Worm (Caenorhabditis elegans) whole organism, young adult: ENCODE results near the gene Y41D4A.3.
A peak's percentile ranks its signal among the peaks of the same experiment; 100 is the strongest.

Source experiments
- C17E4.6 ChIP-seq: fragments of 200-800 bp; sonication (Bioruptor generic); IDR thresholded peaks from 2 replicates; pipeline ENCODE4 v1.3.6; 2022; ENCODE audit warnings: missing genetic modification reagents, missing genetic modification characterization, missing compliant biosample characterization
- D2030.7 ChIP-seq: fragments of 200-800 bp; sonication (Bioruptor generic); IDR thresholded peaks from 2 replicates; pipeline ENCODE4 v1.3.6; 2022; ENCODE audit warnings: missing genetic modification reagents, missing genetic modification characterization, missing compliant biosample characterization
- F10E7.11 ChIP-seq: sonication (generic microtip); optimal IDR thresholded peaks from 2 replicates; lab custom pipeline; 2017; ENCODE audit warnings: mild to moderate bottlenecking, missing genetic modification characterization, moderate library complexity, missing compliant biosample characterization
- F22D6.2 ChIP-seq: sonication (generic microtip); optimal IDR thresholded peaks from 2 replicates; lab custom pipeline; 2016; ENCODE audit warnings: mild to moderate bottlenecking, missing genetic modification characterization, missing compliant biosample characterization
- F39B2.1 ChIP-seq: fragments of 200-800 bp; sonication (Bioruptor generic); IDR thresholded peaks from 2 replicates; pipeline ENCODE4 v1.3.6; 2022; ENCODE audit warnings: missing genetic modification reagents, missing genetic modification characterization, missing compliant biosample characterization
- F49E8.2 ChIP-seq: sonication (generic microtip); optimal IDR thresholded peaks from 3 replicates; lab custom pipeline; 2017; ENCODE audit warnings: missing genetic modification characterization, mild to moderate bottlenecking, missing compliant biosample characterization, antibody characterized with exemption, moderate library complexity; ENCODE audit not compliant: insufficient read depth
- F52B5.7 ChIP-seq: sonication (generic microtip); optimal IDR thresholded peaks from 2 replicates; lab custom pipeline; 2016; ENCODE audit warnings: mild to moderate bottlenecking, missing genetic modification characterization, missing compliant biosample characterization
- F55B11.4 ChIP-seq: sonication (generic microtip); optimal IDR thresholded peaks from 2 replicates; lab custom pipeline; 2016; ENCODE audit warnings: missing compliant biosample characterization, missing genetic modification characterization, borderline replicate concordance; ENCODE audit not compliant: insufficient read depth
- F57A8.1 ChIP-seq: fragments of 200-800 bp; sonication (Bioruptor generic); optimal IDR thresholded peaks from 2 replicates; lab custom pipeline; 2018; ENCODE audit warnings: mild to moderate bottlenecking, missing genetic modification characterization, moderate library complexity, missing compliant biosample characterization
- F57C9.4 ChIP-seq: sonication (generic microtip); optimal IDR thresholded peaks from 2 replicates; lab custom pipeline; 2017; ENCODE audit warnings: mild to moderate bottlenecking, missing genetic modification characterization, missing compliant biosample characterization
- Y53G8AR.9 ChIP-seq: fragments of 200-800 bp; sonication (Bioruptor generic); conservative IDR thresholded peaks from 2 replicates; pipeline ENCODE4 v1.3.6; 2022; ENCODE audit warnings: missing genetic modification reagents, missing genetic modification characterization, missing compliant biosample characterization
- aptf-3 ChIP-seq: fragments of 200-800 bp; sonication (Bioruptor generic); IDR thresholded peaks from 2 replicates; pipeline ENCODE4 v1.3.6; 2022; ENCODE audit warnings: missing genetic modification characterization, missing compliant biosample characterization
- athp-1 ChIP-seq: sonication (generic microtip); optimal IDR thresholded peaks from 2 replicates; lab custom pipeline; 2017; ENCODE audit warnings: mild to moderate bottlenecking, missing genetic modification characterization, missing compliant biosample characterization
- attf-6 ChIP-seq: fragments of 200-800 bp; sonication (Bioruptor generic); IDR thresholded peaks from 2 replicates; pipeline ENCODE4 v1.3.6; 2022; ENCODE audit warnings: missing genetic modification reagents, missing genetic modification characterization, missing compliant biosample characterization
- bed-2 ChIP-seq: fragments of 200-800 bp; sonication (Bioruptor generic); IDR thresholded peaks from 2 replicates; pipeline ENCODE4 v1.3.6; 2022; ENCODE audit warnings: missing genetic modification reagents, missing genetic modification characterization, missing compliant biosample characterization
- cebp-2 ChIP-seq: fragments of 200-800 bp; sonication (Bioruptor generic); IDR thresholded peaks from 2 replicates; pipeline ENCODE4 v1.3.6; 2022; ENCODE audit warnings: missing genetic modification characterization, missing compliant biosample characterization
- ceh-91 ChIP-seq: fragments of 200-800 bp; sonication (Bioruptor generic); IDR thresholded peaks from 2 replicates; pipeline ENCODE4 v1.3.6; 2022; ENCODE audit warnings: missing genetic modification reagents, missing genetic modification characterization, missing compliant biosample characterization
- die-1 ChIP-seq: sonication (generic microtip); optimal IDR thresholded peaks from 2 replicates; lab custom pipeline; 2016; ENCODE audit warnings: missing genotype, mild to moderate bottlenecking, missing genetic modification characterization, missing compliant biosample characterization
- dox-1 ChIP-seq: fragments of 200-800 bp; sonication (Bioruptor generic); IDR thresholded peaks from 2 replicates; pipeline ENCODE4 v1.3.6; 2022; ENCODE audit warnings: missing genetic modification reagents, missing genetic modification characterization, missing compliant biosample characterization
- dpff-1 ChIP-seq: sonication (generic microtip); optimal IDR thresholded peaks from 2 replicates; lab custom pipeline; 2017; ENCODE audit warnings: mild to moderate bottlenecking, missing genetic modification characterization, missing compliant biosample characterization
- egrh-3 ChIP-seq: fragments of 200-800 bp; sonication (Bioruptor generic); IDR thresholded peaks from 2 replicates; pipeline ENCODE4 v1.3.6; 2022; ENCODE audit warnings: missing genetic modification reagents, missing genetic modification characterization, missing compliant biosample characterization
- hlh-26 ChIP-seq: fragments of 200-800 bp; sonication (Bioruptor generic); conservative IDR thresholded peaks from 2 replicates; pipeline ENCODE4 v1.3.6; 2022; ENCODE audit warnings: missing genetic modification reagents, missing genetic modification characterization, missing compliant biosample characterization
- hsf-1 ChIP-seq: fragments of 200-800 bp; sonication (Bioruptor generic); IDR thresholded peaks from 2 replicates; pipeline ENCODE4 v1.3.6; 2022; ENCODE audit warnings: missing genetic modification reagents, missing genetic modification characterization, missing compliant biosample characterization
- lin-26 ChIP-seq: fragments of 200-800 bp; sonication (Bioruptor generic); IDR thresholded peaks from 2 replicates; pipeline ENCODE4 v1.3.6; 2022; ENCODE audit warnings: missing genetic modification reagents, missing genetic modification characterization, missing compliant biosample characterization
- lin-40 ChIP-seq: sonication (generic microtip); optimal IDR thresholded peaks from 2 replicates; lab custom pipeline; 2016; ENCODE audit warnings: missing genetic modification characterization, mild to moderate bottlenecking, missing compliant biosample characterization, missing genotype, missing genetic modification reagents
- madf-3 ChIP-seq: fragments of 200-800 bp; sonication (Bioruptor generic); IDR thresholded peaks from 2 replicates; pipeline ENCODE4 v1.3.6; 2022; ENCODE audit warnings: missing genetic modification reagents, missing genetic modification characterization, missing compliant biosample characterization
- nfya-1 ChIP-seq: sonication (generic microtip); optimal IDR thresholded peaks from 2 replicates; lab custom pipeline; 2017; ENCODE audit warnings: antibody characterized with exemption, missing compliant biosample characterization, missing genetic modification characterization, borderline replicate concordance; ENCODE audit not compliant: insufficient read depth
- nfyb-1 ChIP-seq: fragments of 200-800 bp; sonication (Bioruptor generic); IDR thresholded peaks from 2 replicates; pipeline ENCODE4 v1.3.6; 2022; ENCODE audit warnings: missing genetic modification reagents, missing genetic modification characterization, missing compliant biosample characterization
- nhr-120 ChIP-seq: fragments of 200-800 bp; sonication (Bioruptor generic); IDR thresholded peaks from 2 replicates; pipeline ENCODE4 v1.3.6; 2022; ENCODE audit warnings: missing genetic modification characterization, missing compliant biosample characterization
- nhr-80 ChIP-seq: sonication (generic microtip); optimal IDR thresholded peaks from 2 replicates; lab custom pipeline; 2016; ENCODE audit warnings: missing genetic modification characterization, missing compliant biosample characterization
- pbrm-1 ChIP-seq: fragments of 200-800 bp; sonication (Bioruptor generic); IDR thresholded peaks from 2 replicates; pipeline ENCODE4 v1.3.6; 2022; ENCODE audit warnings: missing genetic modification reagents, missing genetic modification characterization, missing compliant biosample characterization
- snpc-1.1 ChIP-seq: sonication (generic microtip); optimal IDR thresholded peaks from 2 replicates; lab custom pipeline; 2017; ENCODE audit warnings: missing genetic modification characterization, mild to moderate bottlenecking, missing compliant biosample characterization, antibody characterized with exemption, moderate library complexity, missing genotype, missing genetic modification reagents; ENCODE audit not compliant: insufficient read depth
- snpc-1.3 ChIP-seq: sonication (generic microtip); optimal IDR thresholded peaks from 2 replicates; lab custom pipeline; 2017; ENCODE audit warnings: missing genetic modification characterization, mild to moderate bottlenecking, missing compliant biosample characterization, antibody characterized with exemption, moderate library complexity, missing genotype, missing genetic modification reagents; ENCODE audit not compliant: insufficient read depth
- snpc-4 ChIP-seq, 5 experiments: fragments of 150-350 bp in 1 of 5; sonication (generic microtip) in 4 of 5; optimal IDR thresholded peaks; 2 replicates each; lab custom pipeline; 2014 to 2018; ENCODE audit warnings: missing genetic modification characterization in 5 of 5, missing biosample characterization in 3 of 5, antibody characterized with exemption in 2 of 5, mild to moderate bottlenecking in 2 of 5, missing compliant biosample characterization in 2 of 5, missing genotype in 2 of 5, moderate library complexity in 2 of 5, missing genetic modification reagents in 1 of 5
- sptf-2 ChIP-seq: fragments of 200-800 bp; sonication (Bioruptor generic); optimal IDR thresholded peaks from 2 replicates; lab custom pipeline; 2018; ENCODE audit warnings: mild to moderate bottlenecking, missing genetic modification characterization, missing compliant biosample characterization
- tbp1 ChIP-seq: fragments of 200-800 bp; sonication (Bioruptor generic); optimal IDR thresholded peaks from 2 replicates; lab custom pipeline; 2018; ENCODE audit warnings: mild to moderate bottlenecking, missing genetic modification characterization, missing compliant biosample characterization
- tlf-1 ChIP-seq: fragments of 200-800 bp; sonication (Bioruptor generic); optimal IDR thresholded peaks from 2 replicates; lab custom pipeline; 2018; ENCODE audit warnings: mild to moderate bottlenecking, missing genetic modification characterization, missing compliant biosample characterization
- zfh-2 ChIP-seq: fragments of 200-800 bp; sonication (Bioruptor generic); conservative IDR thresholded peaks from 2 replicates; pipeline ENCODE4 v1.3.6; 2022; ENCODE audit warnings: missing genetic modification reagents, missing genetic modification characterization, missing compliant biosample characterization
- ztf-25 ChIP-seq: fragments of 200-800 bp; sonication (Bioruptor generic); IDR thresholded peaks from 2 replicates; pipeline ENCODE4 v1.3.6; 2022; ENCODE audit warnings: missing genetic modification reagents, missing genetic modification characterization, missing compliant biosample characterization

Gene Y41D4A.3

DNA sequence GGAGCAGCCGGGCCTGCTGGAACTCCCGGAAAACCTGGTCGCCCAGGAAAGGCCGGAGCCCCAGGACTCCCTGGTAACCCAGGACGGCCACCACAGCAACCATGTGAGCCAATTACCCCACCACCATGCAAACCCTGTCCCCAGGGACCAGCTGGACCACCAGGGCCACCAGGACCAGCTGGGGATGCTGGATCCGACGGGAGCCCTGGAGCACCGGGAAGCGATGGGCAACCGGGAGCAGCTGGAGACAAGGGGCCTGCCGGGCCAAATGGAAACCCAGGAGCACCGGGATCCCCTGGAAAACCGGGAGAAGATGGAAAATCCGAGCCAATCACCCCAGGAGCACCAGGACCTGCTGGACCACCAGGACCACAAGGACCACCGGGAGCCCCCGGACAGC lies 15.5 kb downstream of the Y41D4A.3 start (continued):
- TF ChIP-seq nfyb-1 (GFP tag; lab: Robert Waterston, UW) (no peak), snpc-1.1 (tag; lab: Kevin White, UChicago) (no peak), dpff-1 (no peak), nfya-1 (tag; lab: Kevin White, UChicago) (no peak), egrh-3 (GFP tag; lab: Robert Waterston, UW) (peak; percentile 96), aptf-3 (GFP tag; lab: Robert Waterston, UW) (0 out of 2 replicates have a peak, but pooled peaks have one; percentile 57), attf-6 (GFP tag; lab: Robert Waterston, UW) (no peak), lin-40 (no peak), lin-26 (GFP tag; lab: Robert Waterston, UW) (0 out of 2 replicates have a peak, but pooled peaks have one; percentile 20), bed-2 (GFP tag; lab: Robert Waterston, UW) (no peak), zfh-2 (peak; percentile 96)

DNA sequence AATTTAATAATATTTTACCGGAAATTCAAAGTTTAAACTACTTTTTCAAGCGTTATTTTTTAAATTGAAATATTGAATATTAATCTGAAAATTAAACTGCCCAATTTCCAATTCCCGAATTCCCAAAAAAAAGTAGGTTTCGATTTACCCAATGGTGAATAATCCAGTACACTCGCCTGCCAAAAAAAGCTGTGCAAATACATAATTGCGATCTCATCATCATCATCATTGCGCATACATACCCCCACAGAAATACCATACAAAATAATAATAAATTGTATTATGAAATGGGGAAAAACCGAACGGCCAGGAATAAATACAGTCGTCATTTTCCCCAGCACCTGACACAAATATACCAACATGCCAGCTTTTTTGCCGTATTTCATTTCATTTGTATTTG lies 18.3 kb downstream of the Y41D4A.3 start, which contains the start of gene Y41D4A.1:
Y41D4A.1 (plus strand) TSS at position 301 of the 400 bp plus-strand sequence.
- TF ChIP-seq dox-1 (no peak), hsf-1 (GFP tag; lab: Robert Waterston, UW) (no peak), hlh-26 (GFP tag; lab: Robert Waterston, UW) (no peak), F22D6.2 (tag; lab: Kevin White, UChicago) (no peak), madf-3 (no peak)

DNA sequence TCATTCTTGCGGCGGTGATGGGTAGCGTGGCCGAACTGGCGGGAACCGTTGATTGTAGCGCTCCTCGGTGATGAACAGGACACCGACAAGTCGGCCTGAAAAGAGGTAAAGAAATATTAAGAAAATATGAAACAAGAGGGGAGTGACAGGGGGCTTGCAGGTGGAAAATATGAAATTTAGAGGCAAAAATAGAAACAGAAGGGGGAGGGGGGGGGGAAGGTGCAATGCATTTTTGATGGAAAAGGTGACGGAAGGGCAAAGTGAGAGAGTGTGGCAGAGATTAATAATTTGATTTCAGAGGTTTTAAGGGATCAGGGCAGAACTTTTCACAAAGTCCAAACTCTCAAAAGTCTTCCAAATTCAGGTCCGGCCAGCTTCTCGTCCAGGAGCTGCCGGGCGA lies 28.0 kb downstream of the Y41D4A.3 start, which contains the start of gene frpr-19:
frpr-19 (minus strand) TSS at position 101 of the 400 bp plus-strand sequence.
- peak; percentile 41; the same call in 1 of the 2 replicates for TF ChIP-seq zfh-2
- no peak for TF ChIP-seq pbrm-1 (GFP tag; lab: Robert Waterston, UW)

DNA sequence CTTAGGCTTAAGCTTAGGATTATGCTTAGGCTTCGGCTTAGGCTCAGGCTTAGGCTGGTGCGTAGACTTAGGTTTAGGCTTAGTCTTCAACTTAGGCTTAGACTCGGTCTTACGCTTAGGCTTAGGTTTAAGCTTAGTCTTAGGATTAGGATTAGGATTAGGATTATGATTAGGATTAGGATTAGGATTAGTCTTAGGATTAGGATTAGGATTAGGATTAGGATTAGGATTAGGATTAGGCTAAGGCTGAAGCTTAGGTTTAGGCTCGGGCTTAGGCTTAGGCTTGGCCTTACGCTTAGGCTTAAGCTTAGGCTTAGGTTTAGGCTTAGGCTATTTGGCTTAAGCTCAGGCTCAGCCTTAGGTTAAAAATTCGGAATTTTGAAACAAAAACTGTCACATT lies 31.6 kb downstream of the Y41D4A.3 start:
- no peak for TF ChIP-seq madf-3
- no peak for TF ChIP-seq sptf-2 (GFP tag; lab: Kevin White, UChicago)
- no peak for TF ChIP-seq C17E4.6 (GFP tag; lab: Robert Waterston, UW)
- no peak for TF ChIP-seq Y53G8AR.9
- no peak for TF ChIP-seq pbrm-1 (GFP tag; lab: Robert Waterston, UW)
- TF ChIP-seq F39B2.1 (GFP tag; lab: Robert Waterston, UW), result no peak
- no peak for TF ChIP-seq tbp1 (GFP tag; lab: Kevin White, UChicago)
- no peak for TF ChIP-seq D2030.7 (GFP tag; lab: Robert Waterston, UW)

DNA sequence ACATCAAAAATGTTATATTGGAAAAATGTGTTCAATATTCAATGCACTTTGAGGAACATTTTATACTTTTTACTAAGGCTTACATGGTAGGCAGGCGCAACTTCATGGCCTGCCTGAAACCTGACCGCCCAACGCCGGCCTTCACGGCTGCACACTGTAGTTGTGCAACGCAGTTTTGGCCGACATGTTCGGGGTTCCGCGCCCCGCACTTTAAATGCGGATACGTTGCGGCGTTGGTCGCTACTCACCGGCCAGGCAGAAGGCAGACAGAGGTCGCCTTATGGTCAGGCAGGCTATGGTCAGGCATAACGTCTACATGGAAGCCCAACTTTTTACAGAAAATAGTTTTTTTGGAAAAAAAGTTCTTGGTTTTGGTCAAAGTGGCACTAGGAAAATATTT lies 37.1 kb downstream of the Y41D4A.3 start:
- no peak for TF ChIP-seq F55B11.4
- no peak for TF ChIP-seq snpc-4 (GFP tag; optimal IDR thresholded peaks at IDR 0.05; lab: Kevin White, UChicago)
- TF ChIP-seq snpc-4 (tag; optimal IDR thresholded peaks at IDR 0.05; lab: Kevin White, UChicago), result no peak
- TF ChIP-seq ztf-25 (GFP tag; lab: Robert Waterston, UW), result 0 out of 2 replicates have a peak, but pooled peaks have one; percentile 11
- TF ChIP-seq F52B5.7 (tag; lab: Kevin White, UChicago), result no peak
- TF ChIP-seq, all 124 proteins: peak for 1

DNA sequence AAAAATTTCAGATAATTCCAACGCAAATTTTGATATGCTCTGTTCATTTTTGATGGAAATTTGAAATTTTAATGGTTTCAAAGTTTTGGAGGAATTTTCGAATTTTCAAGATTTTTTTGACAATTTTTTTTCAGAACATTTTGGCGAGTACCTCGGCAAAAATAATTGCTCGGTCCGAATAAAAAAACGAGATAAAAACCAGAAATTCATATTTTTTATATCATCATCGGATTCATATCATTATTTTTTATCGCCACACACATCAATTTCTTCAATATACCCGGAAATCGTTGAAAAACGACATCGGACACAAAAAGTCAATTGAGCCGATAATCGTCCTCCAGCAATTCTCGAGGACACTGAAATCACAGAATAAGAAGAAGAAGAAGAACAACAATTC lies 38.2 kb downstream of the Y41D4A.3 start:
- TF ChIP-seq F57A8.1 (no peak), nhr-120 (GFP tag; lab: Robert Waterston, UW) (no peak), tlf-1 (GFP tag; lab: Kevin White, UChicago) (no peak), lin-26 (GFP tag; lab: Robert Waterston, UW) (no peak), ceh-91 (GFP tag; lab: Robert Waterston, UW) (no peak), F57C9.4 (no peak), snpc-1.3 (tag; lab: Kevin White, UChicago) (no peak), tbp1 (GFP tag; lab: Kevin White, UChicago) (no peak), cebp-2 (GFP tag; lab: Robert Waterston, UW) (no peak), F49E8.2 (no peak), nhr-80 (no peak), die-1 (tag; lab: Kevin White, UChicago) (no peak), F10E7.11 (no peak), athp-1 (tag; lab: Kevin White, UChicago) (no peak), hlh-26 (GFP tag; lab: Robert Waterston, UW) (no peak)
